Worm (Caenorhabditis elegans): ENCODE data around the gene mdt-15.

Gene mdt-15

ce11 chrIII:5826895-5827437, 6.6 kb downstream of the mdt-15 start:
- TF ChIP-seq ces-1 (GFP tag; optimal IDR thresholded peaks at IDR 0.05), result peak; percentile 88
- no peak for TF ChIP-seq zip-8 (tag; optimal IDR thresholded peaks at IDR 0.05)
- TF ChIP-seq mls-2 (tag; optimal IDR thresholded peaks at IDR 0.05), result no peak

ce11 chrIII:5824450-5824972, 9.0 kb downstream of the mdt-15 start:
- TF ChIP-seq unc-62 (GFP tag; optimal IDR thresholded peaks at IDR 0.05), result peak; percentile 15
- TF ChIP-seq nhr-2 (tag; optimal IDR thresholded peaks at IDR 0.05), result no peak
- no peak for TF ChIP-seq nhr-28 (tag; optimal IDR thresholded peaks at IDR 0.05)
- TF ChIP-seq nhr-237 (tag; optimal IDR thresholded peaks at IDR 0.05), result no peak

- no peak for TF ChIP-seq lsy-2 (tag; optimal IDR thresholded peaks at IDR 0.05)
- no peak for TF ChIP-seq ceh-83 (GFP tag; optimal IDR thresholded peaks at IDR 0.05)
- no peak for TF ChIP-seq mab-5 (tag; optimal IDR thresholded peaks at IDR 0.05)
- TF ChIP-seq elt-1 (tag; optimal IDR thresholded peaks at IDR 0.05; ENCODE audit: borderline replicate concordance, insufficient read depth), result no peak
Measured at ce11 chrIII:5823617-5824016, 9.9 kb downstream of the mdt-15 start, which contains the start of gene R12B2.8. TSS of gene R12B2.8 (plus strand) at chrIII:5823917.

ce11 chrIII:5822816-5823215, 10.7 kb downstream of the mdt-15 start:
- TF ChIP-seq drap-1 (GFP tag; optimal IDR thresholded peaks at IDR 0.05) (no peak), lin-13 (tag; optimal IDR thresholded peaks at IDR 0.05) (no peak), mep-1 (tag; optimal IDR thresholded peaks at IDR 0.05) (no peak), M03D4.4 (tag; optimal IDR thresholded peaks at IDR 0.05) (no peak), ces-1 (GFP tag; optimal IDR thresholded peaks at IDR 0.05) (peak; percentile 58), lsy-2 (tag; optimal IDR thresholded peaks at IDR 0.05) (no peak)

- TF ChIP-seq lsy-2 (tag; optimal IDR thresholded peaks at IDR 0.05) (no peak), mab-5 (tag; optimal IDR thresholded peaks at IDR 0.05) (no peak), lin-13 (tag; optimal IDR thresholded peaks at IDR 0.05) (no peak), lin-32 (GFP tag; optimal IDR thresholded peaks at IDR 0.05) (no peak)
Measured at ce11 chrIII:5815932-5816331, 17.6 kb downstream of the mdt-15 start, which contains the start of gene sma-4. TSS of gene sma-4 (plus strand) at chrIII:5816232.

ce11 chrIII:5814799-5815198, 18.8 kb downstream of the mdt-15 start, which contains the start of gene R12B2.7:
TSS of gene R12B2.7 (plus strand) at chrIII:5815045.
- TF ChIP-seq lin-13 (tag; optimal IDR thresholded peaks at IDR 0.05) (peak; percentile 13), zip-8 (tag; optimal IDR thresholded peaks at IDR 0.05) (no peak), pha-4 (tag; optimal IDR thresholded peaks at IDR 0.05) (no peak)

- TF ChIP-seq mls-2 (tag; optimal IDR thresholded peaks at IDR 0.05) (no peak), bed-3 (GFP tag; optimal IDR thresholded peaks at IDR 0.05) (no peak), ceh-43 (GFP tag; optimal IDR thresholded peaks at IDR 0.05) (no peak), M03D4.4 (tag; optimal IDR thresholded peaks at IDR 0.05) (no peak), lsy-2 (tag; optimal IDR thresholded peaks at IDR 0.05) (no peak), mep-1 (tag; optimal IDR thresholded peaks at IDR 0.05) (no peak), sptf-1 (tag; optimal IDR thresholded peaks at IDR 0.05) (no peak), unc-120 (tag; optimal IDR thresholded peaks at IDR 0.05; ENCODE audit: poor library complexity, severe bottlenecking) (no peak), elt-1 (tag; optimal IDR thresholded peaks at IDR 0.05; ENCODE audit: borderline replicate concordance, insufficient read depth) (no peak), ces-1 (GFP tag; optimal IDR thresholded peaks at IDR 0.05) (no peak), elt-3 (tag; optimal IDR thresholded peaks at IDR 0.05) (no peak), blmp-1 (tag; optimal IDR thresholded peaks at IDR 0.05) (no peak), nhr-237 (tag; optimal IDR thresholded peaks at IDR 0.05) (no peak), unc-39 (tag; optimal IDR thresholded peaks at IDR 0.05) (no peak), drap-1 (GFP tag; optimal IDR thresholded peaks at IDR 0.05) (no peak), cnd-1 (tag; optimal IDR thresholded peaks at IDR 0.05) (no peak), nhr-12 (tag; optimal IDR thresholded peaks at IDR 0.05) (no peak), ztf-11 (tag; optimal IDR thresholded peaks at IDR 0.05) (no peak), lin-32 (GFP tag; optimal IDR thresholded peaks at IDR 0.05) (no peak)
Measured at ce11 chrIII:5814098-5814497, 19.5 kb downstream of the mdt-15 start.
